Fruit fly (Drosophila melanogaster) whole organism, wandering third instar larva: ENCODE results near the gene Mccc1.

Experiments used
- Hr83 ChIP-seq: fragments of 200-300 bp; sonication (Bioruptor generic); optimal IDR thresholded peaks from 2 replicates; lab custom pipeline; 2016; ENCODE audit warnings: missing biosample characterization, mild to moderate bottlenecking, missing genetic modification characterization, moderate library complexity; ENCODE audit not compliant: poor library complexity, severe bottlenecking
- ey ChIP-seq: fragments of 200-800 bp; sonication (Bioruptor generic); optimal IDR thresholded peaks from 2 replicates; lab custom pipeline; 2016; ENCODE audit warnings: missing biosample characterization, missing genetic modification characterization
- jim ChIP-seq: fragments of 175-275, 200-325 bp; sonication (Bioruptor generic); optimal IDR thresholded peaks from 2 replicates; lab custom pipeline; 2016; ENCODE audit warnings: missing biosample characterization, mild to moderate bottlenecking, missing genetic modification characterization
- psq ChIP-seq: fragments of 200-800 bp; sonication (Bioruptor generic); optimal IDR thresholded peaks from 3 replicates; lab custom pipeline; 2017; ENCODE audit warnings: missing biosample characterization, mild to moderate bottlenecking, missing genetic modification characterization, moderate library complexity
- usp ChIP-seq: fragments of >200 bp; optimal IDR thresholded peaks from 2 replicates; lab custom pipeline; 2017; ENCODE audit warnings: missing biosample characterization, missing genetic modification characterization
- woc ChIP-seq: sonication (Bioruptor generic); optimal IDR thresholded peaks from 2 replicates; lab custom pipeline; 2016; ENCODE audit warnings: missing biosample characterization, mild to moderate bottlenecking, missing genetic modification characterization

- TF ChIP-seq Hr83 (no peak), usp (GFP tag; lab: Kevin White, UChicago) (no peak), woc (GFP tag; lab: Kevin White, UChicago) (no peak), jim (GFP tag; lab: Kevin White, UChicago) (no peak), psq (GFP tag; lab: Kevin White, UChicago) (no peak), ey (GFP tag; lab: Kevin White, UChicago) (no peak)
Observed at dm6 chr3R:31765145-31765544, 28.6 kb downstream of the Mccc1 start.
